Worm (Caenorhabditis elegans) whole organism, young adult: ENCODE results near the gene syx-16.

Source experiments
- B0019.2 ChIP-seq: fragments of 200-800 bp; sonication (Bioruptor generic); conservative IDR thresholded peaks from 2 replicates; pipeline ENCODE4 v1.3.6; 2022; ENCODE audit warnings: missing genetic modification reagents, missing genetic modification characterization, missing compliant biosample characterization
- B0035.1 ChIP-seq: sonication (generic microtip); optimal IDR thresholded peaks from 2 replicates; lab custom pipeline; 2016; ENCODE audit warnings: missing genetic modification characterization, mild to moderate bottlenecking, missing compliant biosample characterization, missing genotype, missing genetic modification reagents
- B0336.3 ChIP-seq: fragments of 200-800 bp; sonication (Bioruptor generic); IDR thresholded peaks from 2 replicates; pipeline ENCODE4 v1.3.6; 2022; ENCODE audit warnings: missing genetic modification characterization, missing compliant biosample characterization
- C06A6.2 ChIP-seq: fragments of 200-800 bp; sonication (Bioruptor generic); conservative IDR thresholded peaks from 2 replicates; pipeline ENCODE4 v1.3.6; 2022; ENCODE audit warnings: missing genetic modification characterization, missing compliant biosample characterization
- F33H1.4 ChIP-seq: fragments of 200-800 bp; sonication (Bioruptor generic); IDR thresholded peaks from 2 replicates; pipeline ENCODE4 v1.3.6; 2022; ENCODE audit warnings: missing genetic modification reagents, missing genetic modification characterization, missing compliant biosample characterization
- F37B4.10 ChIP-seq: fragments of 200-800 bp; sonication (Bioruptor generic); IDR thresholded peaks from 2 replicates; pipeline ENCODE4 v1.3.6; 2022; ENCODE audit warnings: missing genetic modification characterization, missing compliant biosample characterization
- F52B5.7 ChIP-seq: sonication (generic microtip); optimal IDR thresholded peaks from 2 replicates; lab custom pipeline; 2016; ENCODE audit warnings: mild to moderate bottlenecking, missing genetic modification characterization, missing compliant biosample characterization
- F57A8.1 ChIP-seq: fragments of 200-800 bp; sonication (Bioruptor generic); optimal IDR thresholded peaks from 2 replicates; lab custom pipeline; 2018; ENCODE audit warnings: mild to moderate bottlenecking, missing genetic modification characterization, moderate library complexity, missing compliant biosample characterization
- F57C9.4 ChIP-seq: sonication (generic microtip); optimal IDR thresholded peaks from 2 replicates; lab custom pipeline; 2017; ENCODE audit warnings: mild to moderate bottlenecking, missing genetic modification characterization, missing compliant biosample characterization
- K12H6.12 ChIP-seq: fragments of 200-800 bp; sonication (Bioruptor generic); optimal IDR thresholded peaks from 2 replicates; lab custom pipeline; 2018; ENCODE audit warnings: mild to moderate bottlenecking, missing genetic modification characterization, missing compliant biosample characterization
- T07F8.4 ChIP-seq: sonication (generic microtip); optimal IDR thresholded peaks from 2 replicates; lab custom pipeline; 2016; ENCODE audit warnings: mild to moderate bottlenecking, missing genetic modification characterization, moderate library complexity, missing compliant biosample characterization
- Y53F4B.3 ChIP-seq: fragments of 200-800 bp; sonication (Bioruptor generic); IDR thresholded peaks from 2 replicates; pipeline ENCODE4 v1.3.6; 2022; ENCODE audit warnings: missing genetic modification reagents, missing genetic modification characterization, missing compliant biosample characterization
- Y56A3A.18 ChIP-seq: fragments of 200-800 bp; sonication (Bioruptor generic); IDR thresholded peaks from 2 replicates; pipeline ENCODE4 v1.3.6; 2022; ENCODE audit warnings: missing genetic modification reagents, missing genetic modification characterization, missing compliant biosample characterization
- Y95B8A.8 ChIP-seq: fragments of 200-800 bp; sonication (Bioruptor generic); IDR thresholded peaks from 2 replicates; pipeline ENCODE4 v1.3.6; 2022; ENCODE audit warnings: missing genetic modification reagents, missing genetic modification characterization, missing compliant biosample characterization
- attf-5 ChIP-seq: fragments of 200-800 bp; sonication (Bioruptor generic); optimal IDR thresholded peaks from 2 replicates; lab custom pipeline; 2018; ENCODE audit warnings: mild to moderate bottlenecking, missing genetic modification characterization, missing compliant biosample characterization
- bed-1 ChIP-seq: fragments of 200-800 bp; sonication (Bioruptor generic); IDR thresholded peaks from 2 replicates; pipeline ENCODE4 v1.3.6; 2022; ENCODE audit warnings: missing genetic modification reagents, missing genetic modification characterization, missing compliant biosample characterization
- ccch-3 ChIP-seq: fragments of 200-800 bp; sonication (Bioruptor generic); optimal IDR thresholded peaks from 2 replicates; lab custom pipeline; 2018; ENCODE audit warnings: mild to moderate bottlenecking, missing genetic modification characterization, missing compliant biosample characterization
- cebp-2 ChIP-seq: fragments of 200-800 bp; sonication (Bioruptor generic); IDR thresholded peaks from 2 replicates; pipeline ENCODE4 v1.3.6; 2022; ENCODE audit warnings: missing genetic modification characterization, missing compliant biosample characterization
- ceh-79 ChIP-seq: sonication (generic microtip); optimal IDR thresholded peaks from 2 replicates; lab custom pipeline; 2017; ENCODE audit warnings: mild to moderate bottlenecking, missing genetic modification characterization, missing compliant biosample characterization
- dox-1 ChIP-seq: fragments of 200-800 bp; sonication (Bioruptor generic); IDR thresholded peaks from 2 replicates; pipeline ENCODE4 v1.3.6; 2022; ENCODE audit warnings: missing genetic modification reagents, missing genetic modification characterization, missing compliant biosample characterization
- egl-18 ChIP-seq: fragments of 200-800 bp; sonication (Bioruptor generic); IDR thresholded peaks from 2 replicates; pipeline ENCODE4 v1.3.6; 2022; ENCODE audit warnings: missing genetic modification reagents, missing genetic modification characterization, missing compliant biosample characterization
- egrh-3 ChIP-seq: fragments of 200-800 bp; sonication (Bioruptor generic); IDR thresholded peaks from 2 replicates; pipeline ENCODE4 v1.3.6; 2022; ENCODE audit warnings: missing genetic modification reagents, missing genetic modification characterization, missing compliant biosample characterization
- ekl-4 ChIP-seq: fragments of 200-800 bp; sonication (Bioruptor generic); IDR thresholded peaks from 2 replicates; pipeline ENCODE4 v1.3.6; 2022; ENCODE audit warnings: missing genetic modification reagents, missing genetic modification characterization, missing compliant biosample characterization
- gei-17 ChIP-seq: fragments of 200-800 bp; sonication (Bioruptor generic); optimal IDR thresholded peaks from 2 replicates; lab custom pipeline; 2018; ENCODE audit warnings: mild to moderate bottlenecking, missing genetic modification characterization, missing compliant biosample characterization
- hlh-26 ChIP-seq: fragments of 200-800 bp; sonication (Bioruptor generic); conservative IDR thresholded peaks from 2 replicates; pipeline ENCODE4 v1.3.6; 2022; ENCODE audit warnings: missing genetic modification reagents, missing genetic modification characterization, missing compliant biosample characterization
- hmg-1.2 ChIP-seq: fragments of 200-800 bp; sonication (Bioruptor generic); IDR thresholded peaks from 2 replicates; pipeline ENCODE4 v1.3.6; 2022; ENCODE audit warnings: missing genetic modification reagents, missing genetic modification characterization, missing compliant biosample characterization
- hmg-20 ChIP-seq: fragments of 200-800 bp; sonication (Bioruptor generic); IDR thresholded peaks from 2 replicates; pipeline ENCODE4 v1.3.6; 2022; ENCODE audit warnings: missing genetic modification reagents, missing genetic modification characterization, missing compliant biosample characterization
- hrde-1 ChIP-seq: sonication (generic microtip); optimal IDR thresholded peaks from 2 replicates; lab custom pipeline; 2016; ENCODE audit warnings: missing genetic modification characterization, mild to moderate bottlenecking, missing compliant biosample characterization, moderate library complexity, missing genotype, missing genetic modification reagents, borderline replicate concordance
- lag-1 ChIP-seq: fragments of 200-800 bp; sonication (Bioruptor generic); IDR thresholded peaks from 2 replicates; pipeline ENCODE4 v1.3.6; 2022; ENCODE audit warnings: missing genetic modification reagents, missing genetic modification characterization, missing compliant biosample characterization
- let-526 ChIP-seq: fragments of 200-800 bp; sonication (Bioruptor generic); IDR thresholded peaks from 2 replicates; pipeline ENCODE4 v1.3.6; 2022; ENCODE audit warnings: missing genetic modification reagents, missing genetic modification characterization, missing compliant biosample characterization
- lin-40 ChIP-seq: sonication (generic microtip); optimal IDR thresholded peaks from 2 replicates; lab custom pipeline; 2016; ENCODE audit warnings: missing genetic modification characterization, mild to moderate bottlenecking, missing compliant biosample characterization, missing genotype, missing genetic modification reagents
- lir-1 ChIP-seq: fragments of 200-800 bp; sonication (Bioruptor generic); conservative IDR thresholded peaks from 2 replicates; pipeline ENCODE4 v1.3.6; 2022; ENCODE audit warnings: missing genetic modification reagents, missing genetic modification characterization, missing compliant biosample characterization
- madf-8 ChIP-seq: fragments of 200-800 bp; sonication (Bioruptor generic); conservative IDR thresholded peaks from 2 replicates; pipeline ENCODE4 v1.3.6; 2022; ENCODE audit warnings: missing genetic modification reagents, missing genetic modification characterization, missing compliant biosample characterization
- mcd-1 ChIP-seq: fragments of 200-800 bp; sonication (Bioruptor generic); IDR thresholded peaks from 2 replicates; pipeline ENCODE4 v1.3.6; 2022; ENCODE audit warnings: missing genetic modification reagents, missing genetic modification characterization, missing compliant biosample characterization
- mel-28 ChIP-seq: sonication (generic microtip); optimal IDR thresholded peaks from 2 replicates; lab custom pipeline; 2016; ENCODE audit warnings: borderline replicate concordance, mild to moderate bottlenecking, missing genetic modification characterization, missing compliant biosample characterization
- mes-4 ChIP-seq: sonication (generic microtip); optimal IDR thresholded peaks from 2 replicates; lab custom pipeline; 2016; ENCODE audit warnings: missing genotype, missing genetic modification characterization, missing compliant biosample characterization
- nhr-27 ChIP-seq: fragments of 200-800 bp; sonication (Bioruptor generic); optimal IDR thresholded peaks from 2 replicates; lab custom pipeline; 2018; ENCODE audit warnings: mild to moderate bottlenecking, missing genetic modification characterization, moderate library complexity, missing compliant biosample characterization
- nhr-90 ChIP-seq: sonication (generic microtip); optimal IDR thresholded peaks from 2 replicates; lab custom pipeline; 2016; ENCODE audit warnings: missing genotype, mild to moderate bottlenecking, missing genetic modification characterization, missing compliant biosample characterization
- rec-8 ChIP-seq, 2 experiments: sonication (generic microtip); optimal IDR thresholded peaks; 2 replicates each; lab custom pipeline; 2016; ENCODE audit warnings: mild to moderate bottlenecking in 2 of 2, missing genetic modification characterization in 2 of 2, missing genetic modification reagents in 2 of 2, missing genotype in 2 of 2, missing biosample characterization in 1 of 2, missing compliant biosample characterization in 1 of 2, moderate library complexity in 1 of 2
- sdz-38 ChIP-seq: sonication (generic microtip); optimal IDR thresholded peaks from 2 replicates; lab custom pipeline; 2016; ENCODE audit warnings: missing genotype, missing genetic modification characterization, missing compliant biosample characterization
- sea-2 ChIP-seq: fragments of 200-800 bp; sonication (Bioruptor generic); IDR thresholded peaks from 2 replicates; pipeline ENCODE4 v1.3.6; 2022; ENCODE audit warnings: missing genetic modification characterization, missing compliant biosample characterization
- snpc-1.1 ChIP-seq: sonication (generic microtip); optimal IDR thresholded peaks from 2 replicates; lab custom pipeline; 2017; ENCODE audit warnings: missing genetic modification characterization, mild to moderate bottlenecking, missing compliant biosample characterization, antibody characterized with exemption, moderate library complexity, missing genotype, missing genetic modification reagents; ENCODE audit not compliant: insufficient read depth
- somi-1 ChIP-seq: fragments of 200-800 bp; sonication (Bioruptor generic); optimal IDR thresholded peaks from 2 replicates; lab custom pipeline; 2018; ENCODE audit warnings: mild to moderate bottlenecking, missing genetic modification characterization, missing compliant biosample characterization
- unc-62 ChIP-seq: fragments of 150-350 bp; optimal IDR thresholded peaks from 2 replicates; lab custom pipeline; 2014; ENCODE audit warnings: missing biosample characterization, missing genetic modification reagents, missing genetic modification characterization
- xnd-1 ChIP-seq: sonication (generic microtip); optimal IDR thresholded peaks from 2 replicates; lab custom pipeline; 2016; ENCODE audit warnings: missing genotype, missing genetic modification reagents, missing genetic modification characterization, missing compliant biosample characterization
- ztf-18 ChIP-seq: sonication (generic microtip); optimal IDR thresholded peaks from 2 replicates; lab custom pipeline; 2016; ENCODE audit warnings: missing genotype, mild to moderate bottlenecking, missing genetic modification characterization, missing compliant biosample characterization
- ztf-28 ChIP-seq: fragments of 200-800 bp; sonication (Bioruptor generic); IDR thresholded peaks from 2 replicates; pipeline ENCODE4 v1.3.6; 2022; ENCODE audit warnings: missing genetic modification reagents, missing genetic modification characterization, missing compliant biosample characterization

syx-16 gene

DNA sequence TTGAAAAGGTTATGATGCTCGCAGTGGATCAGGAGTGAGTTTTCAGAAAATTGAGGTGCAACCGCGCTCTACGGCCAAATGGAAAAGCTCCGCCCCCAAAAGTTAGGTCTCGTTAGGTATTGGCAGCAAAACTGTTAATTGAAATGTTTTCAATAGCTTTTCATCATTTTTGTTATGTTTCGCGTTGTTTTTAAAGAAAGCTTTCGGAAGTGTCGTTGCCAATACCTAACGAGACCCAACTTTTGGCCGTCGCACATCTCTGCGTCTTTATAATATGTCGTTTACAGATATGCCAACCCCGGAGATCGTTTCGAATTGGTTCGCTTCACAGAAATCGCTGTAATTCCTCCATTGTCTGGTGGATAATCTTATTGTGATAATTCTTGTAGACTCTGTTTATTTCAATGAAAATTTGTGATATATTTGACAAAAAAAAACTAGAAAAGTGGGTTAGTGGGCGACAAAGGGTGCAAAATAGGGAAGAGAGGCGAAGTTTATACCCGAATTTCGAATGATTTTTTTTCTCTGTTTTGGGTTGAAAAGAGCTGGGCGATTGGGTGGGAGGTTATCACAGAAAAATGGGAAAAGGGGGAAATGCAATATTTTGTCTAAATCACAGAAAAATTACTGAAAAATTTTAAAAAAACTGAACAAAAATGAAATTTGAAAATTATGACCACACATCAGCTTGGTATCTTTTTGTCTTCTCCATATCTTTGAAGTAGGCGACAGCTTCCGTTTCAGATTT, 12.4 kb downstream of the syx-16 start (continued):
- no peak for TF ChIP-seq cebp-2
- TF ChIP-seq sea-2: no peak
- TF ChIP-seq nhr-27 (tag; lab: Kevin White, UChicago): no peak
- peak; percentile 87 for TF ChIP-seq nhr-90
- TF ChIP-seq gei-17 (GFP tag; lab: Kevin White, UChicago): peak; percentile 11
- peak; percentile 68 for TF ChIP-seq B0336.3 (GFP tag; lab: Robert Waterston, UW)
- no peak for TF ChIP-seq egl-18 (GFP tag; lab: Robert Waterston, UW)
- no peak for TF ChIP-seq egrh-3
- no peak for TF ChIP-seq T07F8.4 (tag; lab: Kevin White, UChicago)
- no peak; the same call in 1 of the 2 replicates for TF ChIP-seq madf-8 (GFP tag; lab: Robert Waterston, UW)
- TF ChIP-seq xnd-1 (tag; lab: Kevin White, UChicago): no peak
- peak; percentile 75 for TF ChIP-seq mcd-1 (GFP tag; lab: Robert Waterston, UW)
- TF ChIP-seq attf-5: peak; percentile 40
- no peak for TF ChIP-seq unc-62 (GFP tag; lab: Kevin White, UChicago)
- TF ChIP-seq F33H1.4 (GFP tag; lab: Robert Waterston, UW): no peak
- no peak for TF ChIP-seq hrde-1
- no peak for TF ChIP-seq lag-1
- peak; percentile 50 for TF ChIP-seq lin-40 (tag; lab: Kevin White, UChicago)
- no peak for TF ChIP-seq F57C9.4 (tag; lab: Kevin White, UChicago)
- no peak for TF ChIP-seq ccch-3 (GFP tag; lab: Kevin White, UChicago)
- no peak for TF ChIP-seq mel-28 (tag; lab: Kevin White, UChicago)
- TF ChIP-seq mes-4 (tag; lab: Kevin White, UChicago): no peak
- no peak for TF ChIP-seq hmg-20 (GFP tag; lab: Robert Waterston, UW)
- TF ChIP-seq bed-1 (GFP tag; lab: Robert Waterston, UW): no peak
- no peak for TF ChIP-seq K12H6.12 (tag; lab: Kevin White, UChicago)
- TF ChIP-seq Y95B8A.8 (GFP tag; lab: Robert Waterston, UW): 0 out of 2 replicates have a peak, but pooled peaks have one; percentile 20
- TF ChIP-seq B0035.1: no peak
- TF ChIP-seq somi-1: no peak
- TF ChIP-seq dox-1 (GFP tag; lab: Robert Waterston, UW): peak; percentile 27; the same call in 1 of the 2 replicates
- TF ChIP-seq C06A6.2 (GFP tag; lab: Robert Waterston, UW): no peak; the same call in 1 of the 2 replicates
- no peak for TF ChIP-seq hlh-26 (GFP tag; lab: Robert Waterston, UW)
- TF ChIP-seq ztf-18: no peak
- peak; percentile 11 for TF ChIP-seq F52B5.7 (tag; lab: Kevin White, UChicago)
- no peak for TF ChIP-seq B0019.2 (GFP tag; lab: Robert Waterston, UW)
- peak; percentile 56; the same call in 1 of the 2 replicates for TF ChIP-seq Y56A3A.18 (GFP tag; lab: Robert Waterston, UW)
- TF ChIP-seq ekl-4 (GFP tag; lab: Robert Waterston, UW): peak; percentile 56; the same call in 1 of the 2 replicates
- TF ChIP-seq lir-1 (GFP tag; lab: Robert Waterston, UW): no peak
- no peak for TF ChIP-seq let-526 (GFP tag; lab: Robert Waterston, UW)
- no peak for TF ChIP-seq ceh-79 (tag; lab: Kevin White, UChicago)
- no peak for TF ChIP-seq snpc-1.1 (tag; lab: Kevin White, UChicago)
- no peak for TF ChIP-seq sdz-38 (tag; lab: Kevin White, UChicago)
- no peak for TF ChIP-seq rec-8 (tag; optimal IDR thresholded peaks at IDR 0.05; lab: Kevin White, UChicago)
- TF ChIP-seq Y53F4B.3 (GFP tag; lab: Robert Waterston, UW): no peak
- TF ChIP-seq ztf-28: no peak
- TF ChIP-seq F37B4.10 (GFP tag; lab: Robert Waterston, UW): no peak
- TF ChIP-seq hmg-1.2 (GFP tag; lab: Robert Waterston, UW): peak; percentile 26; the same call in 1 of the 2 replicates
- no peak for TF ChIP-seq F57A8.1 (GFP tag; lab: Kevin White, UChicago)
